Fruit fly (Drosophila melanogaster) whole organism, prepupa: ENCODE data around the gene Art8.
A peak's percentile ranks its signal among the peaks of the same experiment; 100 is the strongest.

Source experiments
- CG10631 ChIP-seq: fragments of 200-800 bp; sonication (Bioruptor generic); optimal IDR thresholded peaks from 2 replicates; lab custom pipeline; 2016; ENCODE audit warnings: missing biosample characterization, missing genetic modification characterization
- CG10669 ChIP-seq: fragments of 200-800 bp; sonication (Bioruptor generic); optimal IDR thresholded peaks from 3 replicates; lab custom pipeline; 2018; ENCODE audit warnings: missing biosample characterization, mild to moderate bottlenecking, missing genetic modification characterization, moderate library complexity
- CG11294 ChIP-seq: fragments of 200-800 bp; sonication (Bioruptor generic); IDR thresholded peaks from 2 replicates; pipeline ENCODE4 v1.3.6; 2022; ENCODE audit warnings: missing biosample characterization, missing genetic modification characterization
- CG11762 ChIP-seq: fragments of 200-800 bp; sonication (Bioruptor generic); optimal IDR thresholded peaks from 3 replicates; lab custom pipeline; 2016; ENCODE audit warnings: missing biosample characterization, missing genetic modification characterization; ENCODE audit not compliant: insufficient read depth
- CG11902 ChIP-seq: fragments of 200-800 bp; sonication (Bioruptor generic); optimal IDR thresholded peaks from 3 replicates; lab custom pipeline; 2016; ENCODE audit warnings: missing biosample characterization, missing genetic modification characterization
- CG15336 ChIP-seq: fragments of 200-800 bp; sonication (Bioruptor generic); IDR thresholded peaks from 2 replicates; pipeline ENCODE4 v1.3.6; 2022; ENCODE audit warnings: missing biosample characterization, missing genetic modification characterization
- CG16779 ChIP-seq: fragments of 200-800 bp; sonication (Bioruptor generic); optimal IDR thresholded peaks from 3 replicates; lab custom pipeline; 2017; ENCODE audit warnings: missing biosample characterization, mild to moderate bottlenecking, missing genetic modification characterization
- CG3032 ChIP-seq: fragments of 200-800 bp; optimal IDR thresholded peaks from 2 replicates; lab custom pipeline; 2019; ENCODE audit warnings: missing biosample characterization, mild to moderate bottlenecking, missing genetic modification characterization, moderate library complexity
- CG32006 ChIP-seq: fragments of 200-800 bp; sonication (Bioruptor generic); optimal IDR thresholded peaks from 3 replicates; lab custom pipeline; 2017; ENCODE audit warnings: missing biosample characterization, mild to moderate bottlenecking, missing genetic modification characterization
- CG34406 ChIP-seq: fragments of 200-800 bp; sonication (Bioruptor generic); optimal IDR thresholded peaks from 3 replicates; lab custom pipeline; 2016; ENCODE audit warnings: missing biosample characterization, missing genetic modification characterization
- CG3919 ChIP-seq: fragments of 200-800 bp; sonication (Bioruptor generic); optimal IDR thresholded peaks from 3 replicates; lab custom pipeline; 2016; ENCODE audit warnings: missing biosample characterization, missing genetic modification characterization
- CG4318 ChIP-seq: fragments of 200-800 bp; sonication (Bioruptor generic); optimal IDR thresholded peaks from 3 replicates; lab custom pipeline; 2017; ENCODE audit warnings: missing biosample characterization, mild to moderate bottlenecking, missing genetic modification characterization
- CG6163 ChIP-seq: fragments of 200-800 bp; sonication (Bioruptor generic); IDR thresholded peaks from 3 replicates; pipeline ENCODE4 v1.3.6; 2022; ENCODE audit warnings: missing biosample characterization, missing genetic modification characterization
- CG6276 ChIP-seq: fragments of 200-800 bp; sonication (Bioruptor generic); optimal IDR thresholded peaks from 2 replicates; lab custom pipeline; 2017; ENCODE audit warnings: missing biosample characterization, mild to moderate bottlenecking, missing genetic modification characterization
- CG6808 ChIP-seq: fragments of 200-800 bp; sonication (Bioruptor generic); optimal IDR thresholded peaks from 3 replicates; lab custom pipeline; 2017; ENCODE audit warnings: missing biosample characterization, missing genetic modification characterization, mild to moderate bottlenecking, moderate library complexity, missing genetic modification reagents
- CG6854 ChIP-seq: fragments of 200-800 bp; sonication (Bioruptor generic); optimal IDR thresholded peaks from 2 replicates; lab custom pipeline; 2017; ENCODE audit warnings: missing biosample characterization, mild to moderate bottlenecking, missing genetic modification characterization
- CG7368 ChIP-seq: fragments of 200-800 bp; sonication (Bioruptor generic); optimal IDR thresholded peaks from 3 replicates; lab custom pipeline; 2016; ENCODE audit warnings: missing biosample characterization, missing genetic modification characterization
- CG8119 ChIP-seq: fragments of 200-800 bp; sonication (Bioruptor generic); IDR thresholded peaks from 3 replicates; pipeline ENCODE4 v1.3.6; 2022; ENCODE audit warnings: missing biosample characterization, missing genetic modification characterization
- CG8632 ChIP-seq: fragments of 200-800 bp; sonication (Bioruptor generic); optimal IDR thresholded peaks from 3 replicates; lab custom pipeline; 2016; ENCODE audit warnings: missing biosample characterization, missing genetic modification characterization
- CG9139 ChIP-seq: fragments of 200-800 bp; sonication (Bioruptor generic); optimal IDR thresholded peaks from 3 replicates; lab custom pipeline; 2017; ENCODE audit warnings: missing biosample characterization, mild to moderate bottlenecking, missing genetic modification characterization
- Eip75B ChIP-seq: fragments of 200-800 bp; sonication (Bioruptor generic); optimal IDR thresholded peaks from 3 replicates; lab custom pipeline; 2016; ENCODE audit warnings: missing biosample characterization, missing genetic modification characterization
- Eip78C ChIP-seq: fragments of 200-800 bp; sonication (Bioruptor generic); peaks from one replicate; lab custom pipeline; 2016; ENCODE audit warnings: missing biosample characterization, missing genetic modification characterization
- Eip93F ChIP-seq: fragments of 200-800 bp; sonication (Bioruptor generic); optimal IDR thresholded peaks from 2 replicates; lab custom pipeline; 2016; ENCODE audit warnings: missing biosample characterization, mild to moderate bottlenecking, missing genetic modification characterization
- Ets21C ChIP-seq: fragments of 200-800 bp; sonication (Bioruptor generic); optimal IDR thresholded peaks from 3 replicates; lab custom pipeline; 2016; ENCODE audit warnings: missing biosample characterization, missing genetic modification characterization
- Ets96B ChIP-seq: fragments of 200-800 bp; optimal IDR thresholded peaks from 2 replicates; lab custom pipeline; 2019; ENCODE audit warnings: missing biosample characterization, mild to moderate bottlenecking, missing genetic modification characterization, moderate library complexity
- Gug ChIP-seq: fragments of 200-800 bp; sonication (Bioruptor generic); IDR thresholded peaks from 2 replicates; pipeline ENCODE4 v1.3.6; 2022; ENCODE audit warnings: missing biosample characterization, missing genetic modification characterization
- Hr4 ChIP-seq: fragments of 200-800 bp; sonication (Bioruptor generic); optimal IDR thresholded peaks from 3 replicates; lab custom pipeline; 2016; ENCODE audit warnings: missing biosample characterization, missing genetic modification characterization
- Lpt ChIP-seq: fragments of 200-800 bp; sonication (Bioruptor generic); optimal IDR thresholded peaks from 3 replicates; lab custom pipeline; 2016; ENCODE audit warnings: missing biosample characterization, missing genetic modification characterization
- Met ChIP-seq: fragments of 200-800 bp; sonication (Bioruptor generic); optimal IDR thresholded peaks from 3 replicates; lab custom pipeline; 2016; ENCODE audit warnings: missing biosample characterization, missing genetic modification characterization
- OdsH ChIP-seq: fragments of 200-800 bp; sonication (Bioruptor generic); optimal IDR thresholded peaks from 3 replicates; lab custom pipeline; 2016; ENCODE audit warnings: missing biosample characterization, missing genetic modification characterization
- Sox14 ChIP-seq: fragments of 200-800 bp; sonication (Bioruptor generic); optimal IDR thresholded peaks from 3 replicates; lab custom pipeline; 2016; ENCODE audit warnings: missing biosample characterization, missing genetic modification characterization
- Sox15 ChIP-seq: fragments of 200-800 bp; sonication (Bioruptor generic); optimal IDR thresholded peaks from 3 replicates; lab custom pipeline; 2016; ENCODE audit warnings: missing biosample characterization, missing genetic modification characterization
- achi ChIP-seq: fragments of 200-800 bp; sonication (Bioruptor generic); optimal IDR thresholded peaks from 3 replicates; lab custom pipeline; 2016; ENCODE audit warnings: missing biosample characterization, missing genetic modification characterization
- acj6 ChIP-seq: fragments of 200-800 bp; sonication (Bioruptor generic); optimal IDR thresholded peaks from 3 replicates; lab custom pipeline; 2016; ENCODE audit warnings: missing biosample characterization, missing genetic modification characterization
- cyc ChIP-seq: fragments of 200-800 bp; sonication (Bioruptor generic); optimal IDR thresholded peaks from 3 replicates; lab custom pipeline; 2016; ENCODE audit warnings: missing biosample characterization, missing genetic modification characterization
- eg ChIP-seq: fragments of 200-800 bp; sonication (Bioruptor generic); IDR thresholded peaks from 3 replicates; pipeline ENCODE4 v1.3.6; 2022; ENCODE audit warnings: missing biosample characterization, missing genetic modification characterization
- fkh ChIP-seq: fragments of 200-800 bp; sonication (Bioruptor generic); optimal IDR thresholded peaks from 3 replicates; lab custom pipeline; 2017; ENCODE audit warnings: missing biosample characterization, mild to moderate bottlenecking, missing genetic modification characterization, moderate library complexity
- lz ChIP-seq: fragments of 200-800 bp; sonication (Bioruptor generic); optimal IDR thresholded peaks from 3 replicates; lab custom pipeline; 2016; ENCODE audit warnings: missing biosample characterization, missing genetic modification characterization
- net ChIP-seq: fragments of 200-800 bp; sonication (Bioruptor generic); optimal IDR thresholded peaks from 3 replicates; lab custom pipeline; 2016; ENCODE audit warnings: missing biosample characterization, missing genetic modification characterization
- pdm3 ChIP-seq: fragments of 200-800 bp; sonication (Bioruptor generic); optimal IDR thresholded peaks from 3 replicates; lab custom pipeline; 2016; ENCODE audit warnings: missing biosample characterization, missing genetic modification characterization
- salr ChIP-seq, 2 experiments: fragments of 200-800 bp; sonication (Bioruptor generic); optimal IDR thresholded peaks; 3 replicates each; lab custom pipeline; 2016 to 2018; ENCODE audit warnings: missing biosample characterization in 2 of 2, missing genetic modification characterization in 2 of 2, mild to moderate bottlenecking in 1 of 2
- spab ChIP-seq: fragments of 200-800 bp; sonication (Bioruptor generic); optimal IDR thresholded peaks from 2 replicates; lab custom pipeline; 2017; ENCODE audit warnings: missing biosample characterization, mild to moderate bottlenecking, missing genetic modification characterization, missing genetic modification reagents
- ss ChIP-seq, 2 experiments: fragments of 200-800 bp; sonication (Bioruptor generic); optimal IDR thresholded peaks; 2 replicates in 1 of 2; 3 replicates in 1 of 2; lab custom pipeline; 2017 to 2018; ENCODE audit warnings: mild to moderate bottlenecking in 2 of 2, missing biosample characterization in 2 of 2, missing genetic modification characterization in 2 of 2, moderate library complexity in 1 of 2
- svp ChIP-seq: fragments of 200-800 bp; sonication (Bioruptor generic); peaks from one replicate; lab custom pipeline; 2016; ENCODE audit warnings: missing biosample characterization, missing genetic modification characterization
- vri ChIP-seq: fragments of 200-800 bp; sonication (Bioruptor generic); optimal IDR thresholded peaks from 3 replicates; lab custom pipeline; 2016; ENCODE audit warnings: missing biosample characterization, mild to moderate bottlenecking, missing genetic modification characterization

Art8 gene

dm6 chr2L:11051644-11052492 lies 41.0 kb upstream of the Art8 start (continued):
- TF ChIP-seq lz (peak; percentile 15), CG34406 (GFP tag; lab: Kevin White, UChicago) (peak; percentile 43), acj6 (GFP tag; lab: Kevin White, UChicago) (peak; percentile 31), Sox14 (GFP tag; lab: Kevin White, UChicago) (peak; percentile 22), OdsH (peak; percentile 37), spab (GFP tag; lab: Kevin White, UChicago) (no peak), CG16779 (tag; lab: Kevin White, UChicago) (no peak), CG32006 (no peak), CG9139 (GFP tag; lab: Kevin White, UChicago) (peak; percentile 24), Eip93F (no peak)

- TF ChIP-seq Lpt (GFP tag; lab: Kevin White, UChicago) (no peak), ss (GFP tag; optimal IDR thresholded peaks at IDR 0.05; lab: Kevin White, UChicago) (no peak), Met (GFP tag; lab: Kevin White, UChicago) (no peak), CG6163 (GFP tag; lab: Robert Waterston, UW) (no peak), lz (no peak), pdm3 (GFP tag; lab: Kevin White, UChicago) (no peak), Eip93F (no peak), Eip75B (GFP tag; lab: Kevin White, UChicago) (no peak), CG11762 (GFP tag; lab: Kevin White, UChicago) (no peak), net (GFP tag; lab: Kevin White, UChicago) (no peak), CG11294 (GFP tag; lab: Robert Waterston, UW) (no peak), eg (GFP tag; lab: Robert Waterston, UW) (no peak), svp (GFP tag; lab: Kevin White, UChicago) (no peak), CG3919 (GFP tag; lab: Kevin White, UChicago) (no peak), CG4318 (no peak), Gug (GFP tag; lab: Robert Waterston, UW) (no peak), CG10669 (no peak), achi (GFP tag; lab: Kevin White, UChicago) (no peak), Eip78C (GFP tag; lab: Kevin White, UChicago) (no peak), CG8119 (GFP tag; lab: Robert Waterston, UW) (no peak)
Measured at dm6 chr2L:11049723-11050122, 38.8 kb upstream of the Art8 start.

dm6 chr2L:11048307-11048706 lies 37.4 kb upstream of the Art8 start:
- no peak for TF ChIP-seq CG6276 (GFP tag; lab: Kevin White, UChicago)
- no peak for TF ChIP-seq CG11294 (GFP tag; lab: Robert Waterston, UW)
- TF ChIP-seq CG15336: no peak
- no peak for TF ChIP-seq CG32006
- TF ChIP-seq Ets21C (GFP tag; lab: Kevin White, UChicago): no peak
- TF ChIP-seq Eip75B (GFP tag; lab: Kevin White, UChicago): peak; percentile 46
- peak; percentile 0 for TF ChIP-seq Hr4 (GFP tag; lab: Kevin White, UChicago)
- no peak for TF ChIP-seq CG9139 (GFP tag; lab: Kevin White, UChicago)
- TF ChIP-seq CG6854 (GFP tag; lab: Kevin White, UChicago): no peak
- no peak for TF ChIP-seq OdsH
- no peak for TF ChIP-seq acj6 (GFP tag; lab: Kevin White, UChicago)
- TF ChIP-seq Lpt (GFP tag; lab: Kevin White, UChicago): no peak
- no peak for TF ChIP-seq CG7368
- peak; percentile 58 for TF ChIP-seq Ets96B (tag; lab: Kevin White, UChicago)
- no peak for TF ChIP-seq CG16779 (tag; lab: Kevin White, UChicago)
- peak; percentile 83 for TF ChIP-seq Eip78C (GFP tag; lab: Kevin White, UChicago)
- no peak for TF ChIP-seq fkh (GFP tag; lab: Kevin White, UChicago)
- TF ChIP-seq CG6808: peak; percentile 37
- no peak for TF ChIP-seq Sox15 (GFP tag; lab: Kevin White, UChicago)
- TF ChIP-seq cyc: no peak
- TF ChIP-seq achi (GFP tag; lab: Kevin White, UChicago): peak; percentile 13
- no peak for TF ChIP-seq salr (GFP tag; optimal IDR thresholded peaks at IDR 0.05; lab: Kevin White, UChicago)
- TF ChIP-seq CG6163 (GFP tag; lab: Robert Waterston, UW): 0 out of 3 replicates have a peak, but pooled peaks have one; percentile 30
- peak; percentile 41 for TF ChIP-seq CG3919 (GFP tag; lab: Kevin White, UChicago)
- TF ChIP-seq CG3032 (tag; lab: Kevin White, UChicago): peak; percentile 59
- no peak for TF ChIP-seq CG11902 (GFP tag; lab: Kevin White, UChicago)
- no peak for TF ChIP-seq Eip93F
- no peak for TF ChIP-seq CG8632 (GFP tag; lab: Kevin White, UChicago)
- no peak for TF ChIP-seq net (GFP tag; lab: Kevin White, UChicago)
- TF ChIP-seq vri: no peak
- no peak for TF ChIP-seq Gug (GFP tag; lab: Robert Waterston, UW)
- TF ChIP-seq CG8119 (GFP tag; lab: Robert Waterston, UW): no peak
- TF ChIP-seq CG10631 (GFP tag; lab: Kevin White, UChicago): peak; percentile 34
